Worm (Caenorhabditis elegans): Measurements from ENCODE around the gene hel-1.

Gene hel-1

ce11 chrII:8354233-8354750 is 25.6 kb upstream of the hel-1 start, which contains the start of gene C26D10.6:
TSS of gene C26D10.6 (minus strand) at chrII:8354700.
- TF ChIP-seq efl-1 (optimal IDR thresholded peaks at IDR 0.05) (no peak), efl-1 (GFP tag; optimal IDR thresholded peaks at IDR 0.05 in 1 of 2) (peak in 1 of 2 experiments; percentile 48), fkh-10 (GFP tag; optimal IDR thresholded peaks at IDR 0.05) (peak; percentile 11), pqm-1 (tag; optimal IDR thresholded peaks at IDR 0.05) (no peak), zip-4 (GFP tag; optimal IDR thresholded peaks at IDR 0.05) (no peak), lin-14 (GFP tag; optimal IDR thresholded peaks at IDR 0.05) (peak; percentile 32)

- TF ChIP-seq lin-14 (GFP tag; optimal IDR thresholded peaks at IDR 0.05) (peak; percentile 32), sox-4 (tag; optimal IDR thresholded peaks at IDR 0.05) (no peak), zag-1 (tag; optimal IDR thresholded peaks at IDR 0.05) (no peak)
Observed at ce11 chrII:8353288-8353687, 24.6 kb upstream of the hel-1 start.

ce11 chrII:8346384-8346783 is 17.7 kb upstream of the hel-1 start, which contains the start of gene eff-1:
TSS of gene eff-1 (plus strand) at chrII:8346684.
- TF ChIP-seq tlp-1 (tag; optimal IDR thresholded peaks at IDR 0.05) (no peak), efl-1 (optimal IDR thresholded peaks at IDR 0.05) (no peak), efl-1 (GFP tag; optimal IDR thresholded peaks at IDR 0.05 in 1 of 2) (peak in 1 of 2 experiments; percentile 50), elt-3 (tag; optimal IDR thresholded peaks at IDR 0.05) (no peak)

ce11 chrII:8345613-8346012 is 16.9 kb upstream of the hel-1 start:
- no peak for TF ChIP-seq nhr-77 (tag; optimal IDR thresholded peaks at IDR 0.05)
- TF ChIP-seq efl-1 (optimal IDR thresholded peaks at IDR 0.05), result no peak
- TF ChIP-seq efl-1 (GFP tag; optimal IDR thresholded peaks at IDR 0.05 in 1 of 2), result peak in 1 of 2 experiments; percentile 30
- peak; percentile 37 for TF ChIP-seq blmp-1 (tag; optimal IDR thresholded peaks at IDR 0.05)

- TF ChIP-seq blmp-1 (tag; optimal IDR thresholded peaks at IDR 0.05), result peak; percentile 75
- no peak for TF ChIP-seq nhr-84 (tag; optimal IDR thresholded peaks at IDR 0.05)
Observed at ce11 chrII:8344803-8345202, 16.1 kb upstream of the hel-1 start.

- TF ChIP-seq sox-4 (tag; optimal IDR thresholded peaks at IDR 0.05) (no peak), C34B4.2 (tag; optimal IDR thresholded peaks at IDR 0.05) (no peak), lir-3 (tag; optimal IDR thresholded peaks at IDR 0.05; ENCODE audit: poor library complexity) (no peak), ama-1 (optimal IDR thresholded peaks at IDR 0.05) (no peak), sup-37 (GFP tag; optimal IDR thresholded peaks at IDR 0.05) (no peak), blmp-1 (tag; optimal IDR thresholded peaks at IDR 0.05) (no peak), fos-1 (tag; optimal IDR thresholded peaks at IDR 0.05) (no peak), vab-15 (tag; optimal IDR thresholded peaks at IDR 0.05) (no peak)
Observed at ce11 chrII:8339108-8339507, 10.4 kb upstream of the hel-1 start.

- TF ChIP-seq fkh-8 (tag; optimal IDR thresholded peaks at IDR 0.05), result no peak
- no peak for TF ChIP-seq ceh-8 (GFP tag; optimal IDR thresholded peaks at IDR 0.05)
- no peak for TF ChIP-seq lir-3 (tag; optimal IDR thresholded peaks at IDR 0.05; ENCODE audit: poor library complexity)
- TF ChIP-seq unc-130 (tag; optimal IDR thresholded peaks at IDR 0.05), result no peak
Observed at ce11 chrII:8333643-8334042, 5.0 kb upstream of the hel-1 start, which contains the start of gene C26D10.7. TSS of gene C26D10.7 (plus strand) at chrII:8333943.

- no peak for TF ChIP-seq efl-1 (optimal IDR thresholded peaks at IDR 0.05)
- peak in 1 of 2 experiments; percentile 15 for TF ChIP-seq efl-1 (GFP tag; optimal IDR thresholded peaks at IDR 0.05 in 1 of 2)
- no peak for TF ChIP-seq ama-1 (optimal IDR thresholded peaks at IDR 0.05)
- TF ChIP-seq snu-23 (GFP tag; optimal IDR thresholded peaks at IDR 0.05), result peak; percentile 4
- TF ChIP-seq dpl-1 (GFP tag; optimal IDR thresholded peaks at IDR 0.05), result peak in 2 of 3 experiments; percentile 10 to 11
- TF ChIP-seq unc-86 (tag; optimal IDR thresholded peaks at IDR 0.05), result no peak
- TF ChIP-seq fkh-10 (GFP tag; optimal IDR thresholded peaks at IDR 0.05), result no peak
Observed at ce11 chrII:8329462-8329861, 792 bp upstream of the hel-1 start, which contains the start of gene C26D10.4. TSS of gene C26D10.4 (plus strand) at chrII:8329762.
